Fruit fly (Drosophila melanogaster) whole organism, embryonic: Measurements from ENCODE around the gene Lip2.

Source experiments
- CG1603 ChIP-seq: fragments of 200-800 bp; sonication (Bioruptor generic); optimal IDR thresholded peaks from 2 replicates; lab custom pipeline; 2019; ENCODE audit warnings: missing biosample characterization, mild to moderate bottlenecking, missing genetic modification characterization, moderate library complexity
- CG1832 ChIP-seq: fragments of 200-800 bp; sonication (Bioruptor generic); optimal IDR thresholded peaks from 2 replicates; lab custom pipeline; 2017; ENCODE audit warnings: missing biosample characterization, mild to moderate bottlenecking, missing genetic modification characterization, inconsistent platforms
- Gug ChIP-seq: fragments of 200-800 bp; sonication (Bioruptor generic); IDR thresholded peaks from 4 replicates; pipeline ENCODE4 v1.3.6; 2022; ENCODE audit warnings: missing biosample characterization, missing genetic modification characterization
- Kr ChIP-seq: fragments of 200-800 bp; sonication (Bioruptor generic); optimal IDR thresholded peaks from 2 replicates; lab custom pipeline; 2017; ENCODE audit warnings: missing biosample characterization, mild to moderate bottlenecking, missing genetic modification characterization
- dmrt11E ChIP-seq: fragments of 200-800 bp; sonication (Bioruptor generic); optimal IDR thresholded peaks from 3 replicates; lab custom pipeline; 2018; ENCODE audit warnings: missing biosample characterization, mild to moderate bottlenecking, missing genetic modification characterization, moderate library complexity

dm6 chr2L:10748218-10748617 is 39.0 kb upstream of the Lip2 start:
- TF ChIP-seq Gug (GFP tag; lab: Robert Waterston, UW) (no peak), Kr (GFP tag; lab: Kevin White, UChicago) (no peak), dmrt11E (no peak), CG1603 (no peak), CG1832 (no peak)
